Worm (Caenorhabditis elegans) whole organism, late embryonic: ENCODE measurements around the gene twk-25.

ENCODE experiments used
- C08G9.2 ChIP-seq: sonication (generic microtip); optimal IDR thresholded peaks from 2 replicates; lab custom pipeline; 2016; ENCODE audit warnings: mild to moderate bottlenecking, missing genetic modification characterization, moderate library complexity, missing compliant biosample characterization
- C38D4.7 ChIP-seq: fragments of 200-800 bp; sonication (Bioruptor generic); optimal IDR thresholded peaks from 2 replicates; lab custom pipeline; 2018; ENCODE audit warnings: mild to moderate bottlenecking, missing genetic modification characterization, moderate library complexity, missing compliant biosample characterization
- K02D7.2 ChIP-seq: sonication (generic microtip); optimal IDR thresholded peaks from 2 replicates; lab custom pipeline; 2017; ENCODE audit warnings: mild to moderate bottlenecking, missing genetic modification characterization, missing compliant biosample characterization
- K09A11.1 ChIP-seq: sonication (generic microtip); optimal IDR thresholded peaks from 2 replicates; lab custom pipeline; 2017; ENCODE audit warnings: antibody characterized with exemption, mild to moderate bottlenecking, missing genetic modification characterization, missing compliant biosample characterization; ENCODE audit not compliant: insufficient read depth
- T23F11.4 ChIP-seq: fragments of 200-800 bp; sonication (Bioruptor generic); optimal IDR thresholded peaks from 2 replicates; lab custom pipeline; 2018; ENCODE audit warnings: mild to moderate bottlenecking, missing genetic modification characterization, missing compliant biosample characterization
- ama-1 ChIP-seq: fragments of 150-350 bp; optimal IDR thresholded peaks from 2 replicates; lab custom pipeline; 2014
- ceh-14 ChIP-seq: sonication (generic microtip); optimal IDR thresholded peaks from 2 replicates; lab custom pipeline; 2016; ENCODE audit warnings: missing genotype, missing genetic modification characterization, missing compliant biosample characterization
- ceh-18 ChIP-seq: sonication (generic microtip); optimal IDR thresholded peaks from 2 replicates; lab custom pipeline; 2016; ENCODE audit warnings: missing genetic modification characterization, missing compliant biosample characterization
- ceh-22 ChIP-seq: sonication (generic microtip); optimal IDR thresholded peaks from 2 replicates; lab custom pipeline; 2017; ENCODE audit warnings: missing biosample characterization, missing genetic modification characterization
- ceh-24 ChIP-seq: sonication (generic microtip); optimal IDR thresholded peaks from 2 replicates; lab custom pipeline; 2016; ENCODE audit warnings: mild to moderate bottlenecking, missing genetic modification characterization, missing compliant biosample characterization
- ceh-6 ChIP-seq: fragments of 200-800 bp; sonication (Bioruptor generic); optimal IDR thresholded peaks from 2 replicates; lab custom pipeline; 2018; ENCODE audit warnings: mild to moderate bottlenecking, missing genetic modification characterization, missing compliant biosample characterization
- ceh-9 ChIP-seq: sonication (generic microtip); optimal IDR thresholded peaks from 2 replicates; lab custom pipeline; 2016; ENCODE audit warnings: mild to moderate bottlenecking, missing genetic modification characterization, inconsistent platforms, missing compliant biosample characterization
- che-1 ChIP-seq: sonication (generic microtip); optimal IDR thresholded peaks from 2 replicates; lab custom pipeline; 2016; ENCODE audit warnings: mild to moderate bottlenecking, missing genetic modification characterization, missing compliant biosample characterization
- dmd-4 ChIP-seq: sonication (generic microtip); optimal IDR thresholded peaks from 2 replicates; lab custom pipeline; 2016; ENCODE audit warnings: borderline replicate concordance, missing genetic modification characterization, missing compliant biosample characterization
- elt-2 ChIP-seq: sonication (generic microtip); optimal IDR thresholded peaks from 2 replicates; lab custom pipeline; 2016; ENCODE audit warnings: missing genetic modification reagents, missing genetic modification characterization, missing compliant biosample characterization
- ets-4 ChIP-seq: sonication (generic microtip); optimal IDR thresholded peaks from 2 replicates; lab custom pipeline; 2016; ENCODE audit warnings: missing genetic modification characterization, missing compliant biosample characterization
- fkh-6 ChIP-seq: sonication (generic microtip); optimal IDR thresholded peaks from 2 replicates; lab custom pipeline; 2016; ENCODE audit warnings: missing genetic modification characterization, missing compliant biosample characterization
- gmeb-2 ChIP-seq: sonication (generic microtip); optimal IDR thresholded peaks from 2 replicates; lab custom pipeline; 2016; ENCODE audit warnings: missing genetic modification characterization, inconsistent platforms, missing compliant biosample characterization
- hlh-13 ChIP-seq: fragments of 200-800 bp; sonication (Bioruptor generic); optimal IDR thresholded peaks from 2 replicates; lab custom pipeline; 2018; ENCODE audit warnings: mild to moderate bottlenecking, missing genetic modification characterization, missing compliant biosample characterization
- hlh-15 ChIP-seq: sonication (generic microtip); optimal IDR thresholded peaks from 2 replicates; lab custom pipeline; 2016; ENCODE audit warnings: missing genetic modification characterization, missing compliant biosample characterization
- hlh-6 ChIP-seq: sonication (generic microtip); optimal IDR thresholded peaks from 2 replicates; lab custom pipeline; 2016; ENCODE audit warnings: missing genotype, missing genetic modification characterization, missing compliant biosample characterization
- hlh-8 ChIP-seq: sonication (generic microtip); optimal IDR thresholded peaks from 2 replicates; lab custom pipeline; 2016; ENCODE audit warnings: missing genotype, missing genetic modification characterization, missing compliant biosample characterization
- lin-11 ChIP-seq: fragments of 200-800 bp; sonication (Bioruptor generic); optimal IDR thresholded peaks from 2 replicates; lab custom pipeline; 2018; ENCODE audit warnings: mild to moderate bottlenecking, missing genetic modification characterization, missing compliant biosample characterization
- mec-3 ChIP-seq: sonication (generic microtip); optimal IDR thresholded peaks from 2 replicates; lab custom pipeline; 2016; ENCODE audit warnings: borderline replicate concordance, missing genetic modification characterization, missing compliant biosample characterization
- nfya-1 ChIP-seq: sonication (generic microtip); optimal IDR thresholded peaks from 2 replicates; lab custom pipeline; 2017; ENCODE audit warnings: missing genetic modification characterization, mild to moderate bottlenecking, missing compliant biosample characterization, antibody characterized with exemption, moderate library complexity
- nhr-232 ChIP-seq: sonication (generic microtip); optimal IDR thresholded peaks from 2 replicates; lab custom pipeline; 2016; ENCODE audit warnings: missing genetic modification characterization, missing compliant biosample characterization
- npax-4 ChIP-seq: sonication (generic microtip); optimal IDR thresholded peaks from 2 replicates; lab custom pipeline; 2016; ENCODE audit warnings: missing genetic modification characterization, missing compliant biosample characterization
- odd-2 ChIP-seq: sonication (generic microtip); optimal IDR thresholded peaks from 2 replicates; lab custom pipeline; 2017; ENCODE audit warnings: antibody characterized with exemption, mild to moderate bottlenecking, missing genetic modification characterization, missing compliant biosample characterization
- pag-3 ChIP-seq: sonication (generic microtip); optimal IDR thresholded peaks from 2 replicates; lab custom pipeline; 2016; ENCODE audit warnings: missing compliant biosample characterization, missing genetic modification characterization, borderline replicate concordance
- pax-1 ChIP-seq: fragments of 150-350 bp; optimal IDR thresholded peaks from 2 replicates; lab custom pipeline; 2014; ENCODE audit warnings: missing biosample characterization, missing genetic modification characterization
- tbx-2 ChIP-seq: sonication (generic microtip); optimal IDR thresholded peaks from 2 replicates; lab custom pipeline; 2016; ENCODE audit warnings: missing genetic modification characterization, missing compliant biosample characterization
- tbx-7 ChIP-seq: sonication (generic microtip); optimal IDR thresholded peaks from 2 replicates; lab custom pipeline; 2016; ENCODE audit warnings: missing genotype, missing genetic modification characterization, missing compliant biosample characterization
- ttx-3 ChIP-seq: sonication (generic microtip); optimal IDR thresholded peaks from 2 replicates; lab custom pipeline; 2016; ENCODE audit warnings: missing genetic modification reagents, missing genetic modification characterization, missing compliant biosample characterization
- unc-86 ChIP-seq: sonication (generic microtip); optimal IDR thresholded peaks from 2 replicates; lab custom pipeline; 2016; ENCODE audit warnings: missing genetic modification characterization, missing compliant biosample characterization
- zip-5 ChIP-seq: sonication (generic microtip); optimal IDR thresholded peaks from 2 replicates; lab custom pipeline; 2016; ENCODE audit warnings: missing genetic modification characterization, missing compliant biosample characterization
- ztf-16 ChIP-seq: sonication (generic microtip); optimal IDR thresholded peaks from 2 replicates; lab custom pipeline; 2017; ENCODE audit warnings: missing genetic modification characterization, missing compliant biosample characterization

Gene twk-25

ce11 chrIV:11487889-11488556 lies 16.5 kb upstream of the twk-25 start:
- TF ChIP-seq elt-2 (peak; percentile 46), ttx-3 (tag; lab: Kevin White, UChicago) (no peak)

ce11 chrIV:11489077-11489476 lies 15.4 kb upstream of the twk-25 start:
- TF ChIP-seq ceh-24 (tag; lab: Kevin White, UChicago) (no peak), ceh-14 (no peak), T23F11.4 (no peak), C08G9.2 (tag; lab: Kevin White, UChicago) (no peak), npax-4 (tag; lab: Kevin White, UChicago) (no peak), lin-11 (no peak), pag-3 (tag; lab: Kevin White, UChicago) (no peak)

ce11 chrIV:11489610-11490339 lies 14.7 kb upstream of the twk-25 start:
- TF ChIP-seq C38D4.7 (GFP tag; lab: Kevin White, UChicago) (no peak), ceh-22 (tag; lab: Kevin White, UChicago) (no peak), nhr-232 (tag; lab: Kevin White, UChicago) (no peak), hlh-8 (tag; lab: Kevin White, UChicago) (peak; percentile 20), odd-2 (tag; lab: Kevin White, UChicago) (no peak), nfya-1 (tag; lab: Kevin White, UChicago) (peak; percentile 25), hlh-13 (GFP tag; lab: Kevin White, UChicago) (no peak), ceh-18 (peak; percentile 86), tbx-2 (tag; lab: Kevin White, UChicago) (peak; percentile 7), fkh-6 (no peak)

- TF ChIP-seq K09A11.1 (tag; lab: Kevin White, UChicago) (no peak), ceh-24 (tag; lab: Kevin White, UChicago) (no peak), che-1 (tag; lab: Kevin White, UChicago) (no peak), mec-3 (tag; lab: Kevin White, UChicago) (no peak), tbx-7 (tag; lab: Kevin White, UChicago) (no peak), T23F11.4 (no peak), ttx-3 (tag; lab: Kevin White, UChicago) (no peak), ama-1 (no peak), hlh-6 (tag; lab: Kevin White, UChicago) (no peak)
Observed at ce11 chrIV:11491422-11491821, 13.1 kb upstream of the twk-25 start.

- TF ChIP-seq ets-4 (tag; lab: Kevin White, UChicago) (no peak), zip-5 (tag; lab: Kevin White, UChicago) (no peak), ceh-24 (tag; lab: Kevin White, UChicago) (no peak), pax-1 (tag; lab: Kevin White, UChicago) (no peak), unc-86 (tag; lab: Kevin White, UChicago) (no peak), gmeb-2 (tag; lab: Kevin White, UChicago) (no peak), pag-3 (tag; lab: Kevin White, UChicago) (no peak), odd-2 (tag; lab: Kevin White, UChicago) (no peak), ceh-6 (no peak), ztf-16 (no peak), dmd-4 (tag; lab: Kevin White, UChicago) (no peak), hlh-15 (tag; lab: Kevin White, UChicago) (no peak), K02D7.2 (tag; lab: Kevin White, UChicago) (no peak), ceh-9 (tag; lab: Kevin White, UChicago) (no peak)
- TF ChIP-seq, all 69 proteins: peak for 0
Observed at ce11 chrIV:11492345-11492744, 12.2 kb upstream of the twk-25 start.
